Worm (Caenorhabditis elegans): Measurements from ENCODE around the gene T16H12.13.

T16H12.13 gene

DNA sequence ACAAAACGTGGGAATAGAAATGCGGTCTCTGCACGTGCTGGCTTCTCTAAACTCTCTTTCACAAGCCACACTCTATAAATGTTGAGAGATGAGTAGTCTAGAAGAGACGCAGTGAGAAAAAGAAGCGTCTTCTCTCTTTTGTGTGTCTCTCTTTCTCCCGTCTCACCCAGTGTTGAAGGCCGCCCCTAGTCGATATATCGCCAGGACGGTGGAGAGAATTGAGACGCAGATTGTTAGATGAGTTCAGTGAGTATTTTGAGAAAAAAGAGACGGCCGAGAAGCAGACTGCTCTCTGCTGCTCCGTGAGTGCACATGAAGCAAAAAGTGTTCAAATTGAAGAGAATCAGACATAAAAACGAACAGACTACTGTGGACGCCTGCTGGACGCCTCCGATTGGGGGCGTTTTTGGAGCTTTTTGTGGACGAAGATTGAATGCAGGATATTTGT lies 11.3 kb downstream of the T16H12.13 start (continued):
- TF ChIP-seq hlh-17 (GFP tag; optimal IDR thresholded peaks at IDR 0.05; ENCODE audit: borderline replicate concordance): no peak
- TF ChIP-seq sox-4 (tag; optimal IDR thresholded peaks at IDR 0.05): peak; percentile 26
- TF ChIP-seq mep-1 (tag; optimal IDR thresholded peaks at IDR 0.05): peak; percentile 83
- peak in 1 of 6 experiments; percentile 30 for TF ChIP-seq elt-3 (tag; optimal IDR thresholded peaks at IDR 0.05)
- TF ChIP-seq pqm-1 (tag; optimal IDR thresholded peaks at IDR 0.05): no peak
- TF ChIP-seq irx-1 (tag; optimal IDR thresholded peaks at IDR 0.05): peak; percentile 79
- TF ChIP-seq grh-1 (GFP tag; IDR thresholded peaks at IDR 0.05): peak; percentile 60
- TF ChIP-seq dsc-1 (tag; optimal IDR thresholded peaks at IDR 0.05): peak; percentile 92
- TF ChIP-seq hlh-4 (tag; optimal IDR thresholded peaks at IDR 0.05): no peak
- peak; percentile 80 for TF ChIP-seq lir-3 (tag; optimal IDR thresholded peaks at IDR 0.05; ENCODE audit: poor library complexity)
- peak; percentile 88 to 97 for TF ChIP-seq mdl-1 (tag; optimal IDR thresholded peaks at IDR 0.05)
- TF ChIP-seq mab-9 (GFP tag; IDR thresholded peaks at IDR 0.05): peak; percentile 50; the same call in 1 of the 2 replicates
- peak; percentile 91 for TF ChIP-seq fkh-8 (tag; optimal IDR thresholded peaks at IDR 0.05)
- TF ChIP-seq nhr-85 (tag): peak; percentile 93
- TF ChIP-seq unc-62 (GFP tag; optimal IDR thresholded peaks at IDR 0.05): no peak
- TF ChIP-seq zip-4 (GFP tag; optimal IDR thresholded peaks at IDR 0.05): peak; percentile 24
- peak; percentile 95 for TF ChIP-seq snu-23 (GFP tag; optimal IDR thresholded peaks at IDR 0.05)
- TF ChIP-seq mef-2 (tag; optimal IDR thresholded peaks at IDR 0.05): peak; percentile 79
- TF ChIP-seq snpc-4 (tag; optimal IDR thresholded peaks at IDR 0.05): peak; percentile 77
- no peak for TF ChIP-seq nhr-84 (tag; optimal IDR thresholded peaks at IDR 0.05)
- TF ChIP-seq Y116A8C.19 (tag; optimal IDR thresholded peaks at IDR 0.05; ENCODE audit: borderline replicate concordance): no peak
- peak; percentile 53 for TF ChIP-seq ama-1 (optimal IDR thresholded peaks at IDR 0.05)
- TF ChIP-seq sup-37 (GFP tag; optimal IDR thresholded peaks at IDR 0.05): no peak
- peak in 1 of 2 experiments; percentile 54 for TF ChIP-seq ztf-11 (tag; optimal IDR thresholded peaks at IDR 0.05)
- TF ChIP-seq ets-5 (GFP tag; IDR thresholded peaks at IDR 0.05): no peak
- no peak for TF ChIP-seq C34B4.2 (tag; optimal IDR thresholded peaks at IDR 0.05)
- TF ChIP-seq efl-1 (optimal IDR thresholded peaks at IDR 0.05): peak; percentile 87 to 89
- peak; percentile 64 to 98 for TF ChIP-seq efl-1 (GFP tag; optimal IDR thresholded peaks at IDR 0.05 in 1 of 2)
- peak; percentile 78 for TF ChIP-seq aly-2 (tag; optimal IDR thresholded peaks at IDR 0.05)
- peak; percentile 64 for TF ChIP-seq fkh-10 (GFP tag; optimal IDR thresholded peaks at IDR 0.05)
- peak; percentile 90 for TF ChIP-seq jun-1 (tag; optimal IDR thresholded peaks at IDR 0.05)
- peak; percentile 85 for TF ChIP-seq fos-1 (tag; optimal IDR thresholded peaks at IDR 0.05)
- TF ChIP-seq lin-39 (tag; optimal IDR thresholded peaks at IDR 0.05): peak; percentile 71
- TF ChIP-seq lin-35 (GFP tag; optimal IDR thresholded peaks at IDR 0.05): peak; percentile 80
- peak; percentile 86 for TF ChIP-seq nhr-19 (GFP tag; conservative IDR thresholded peaks at IDR 0.05)
- no peak for TF ChIP-seq ceh-63 (GFP tag; optimal IDR thresholded peaks at IDR 0.05)
- peak; percentile 73 to 76 (median 73) for TF ChIP-seq dpl-1 (GFP tag; optimal IDR thresholded peaks at IDR 0.05)
- TF ChIP-seq C16A3.4 (tag; optimal IDR thresholded peaks at IDR 0.05): no peak
- no peak for TF ChIP-seq sptf-1 (tag; optimal IDR thresholded peaks at IDR 0.05)
- TF ChIP-seq nhr-47 (tag; optimal IDR thresholded peaks at IDR 0.05): peak; percentile 94
- no peak for TF ChIP-seq unc-30 (tag; optimal IDR thresholded peaks at IDR 0.05)
- TF ChIP-seq tbx-2 (tag; optimal IDR thresholded peaks at IDR 0.05): peak; percentile 94
- TF ChIP-seq ceh-88 (GFP tag; IDR thresholded peaks at IDR 0.05): no peak; the same call in 1 of the 2 replicates
- peak; percentile 28 for TF ChIP-seq zag-1 (tag; optimal IDR thresholded peaks at IDR 0.05)
- TF ChIP-seq efl-3 (GFP tag; optimal IDR thresholded peaks at IDR 0.05): no peak
- TF ChIP-seq ces-1 (GFP tag; optimal IDR thresholded peaks at IDR 0.05): no peak
- TF ChIP-seq xbp-1 (tag; optimal IDR thresholded peaks at IDR 0.05): peak; percentile 80
- TF ChIP-seq lsy-2 (tag; optimal IDR thresholded peaks at IDR 0.05): peak; percentile 90 to 94
- peak; percentile 86 for TF ChIP-seq ceh-8 (GFP tag; optimal IDR thresholded peaks at IDR 0.05)
- TF ChIP-seq lin-13 (GFP tag; optimal IDR thresholded peaks at IDR 0.05): peak; percentile 85
- TF ChIP-seq nhr-90 (tag; optimal IDR thresholded peaks at IDR 0.05; ENCODE audit: poor library complexity): peak; percentile 83
- peak; percentile 75 for TF ChIP-seq isw-1 (GFP tag; IDR thresholded peaks at IDR 0.05)
- TF ChIP-seq ceh-82 (tag; optimal IDR thresholded peaks at IDR 0.05): peak; percentile 80 to 88 (median 82)
